Fruit fly (Drosophila melanogaster) whole organism, embryonic: ENCODE data around the gene CG31650.
A peak's percentile ranks its signal among the peaks of the same experiment; 100 is the strongest.

Experiments used
- ATbp ChIP-seq: fragments of 200-800 bp; sonication (Bioruptor generic); optimal IDR thresholded peaks from 2 replicates; lab custom pipeline; 2017; ENCODE audit warnings: missing biosample characterization, mild to moderate bottlenecking, missing genetic modification characterization, missing genetic modification reagents
- Aef1 ChIP-seq: fragments of 200-800 bp; sonication (Bioruptor generic); IDR thresholded peaks from 3 replicates; pipeline ENCODE4 v1.3.6; 2022; ENCODE audit warnings: missing biosample characterization, missing genetic modification characterization
- Bgb ChIP-seq: fragments of 200-800 bp; sonication (Bioruptor generic); IDR thresholded peaks from 2 replicates; pipeline ENCODE4 v1.3.6; 2022; ENCODE audit warnings: missing biosample characterization, missing genetic modification characterization; ENCODE audit not compliant: partially characterized antibody
- BtbVII ChIP-seq: fragments of 200-800 bp; sonication (Bioruptor generic); optimal IDR thresholded peaks from 3 replicates; lab custom pipeline; 2017; ENCODE audit warnings: missing biosample characterization, mild to moderate bottlenecking, missing genetic modification characterization
- CG10267 ChIP-seq: fragments of 200-800 bp; sonication (Bioruptor generic); optimal IDR thresholded peaks from 2 replicates; lab custom pipeline; 2018; ENCODE audit warnings: missing biosample characterization, mild to moderate bottlenecking, missing genetic modification characterization, moderate library complexity
- CG15479 ChIP-seq: fragments of 200-800 bp; sonication (Bioruptor generic); optimal IDR thresholded peaks from 3 replicates; lab custom pipeline; 2019; ENCODE audit warnings: missing biosample characterization, mild to moderate bottlenecking, missing genetic modification characterization, moderate library complexity
- CG31388 ChIP-seq: fragments of 200-800 bp; sonication (Bioruptor generic); optimal IDR thresholded peaks from 2 replicates; lab custom pipeline; 2016; ENCODE audit warnings: missing biosample characterization, missing genetic modification characterization
- CG34224 ChIP-seq: fragments of 200-800 bp; sonication (Bioruptor generic); IDR thresholded peaks from 3 replicates; pipeline ENCODE4 v1.3.6; 2022; ENCODE audit warnings: missing biosample characterization, missing genetic modification characterization; ENCODE audit not compliant: partially characterized antibody
- CG3838 ChIP-seq: fragments of 200-800 bp; sonication (Bioruptor generic); optimal IDR thresholded peaks from 3 replicates; lab custom pipeline; 2016; ENCODE audit warnings: missing biosample characterization, missing genetic modification characterization
- CG42726 ChIP-seq: fragments of 200-800 bp; sonication (Bioruptor generic); IDR thresholded peaks from 2 replicates; pipeline ENCODE4 v1.3.6; 2022; ENCODE audit warnings: missing biosample characterization, missing genetic modification characterization; ENCODE audit not compliant: partially characterized antibody
- CG5245 ChIP-seq: fragments of 200-800 bp; sonication (Bioruptor generic); optimal IDR thresholded peaks from 3 replicates; lab custom pipeline; 2016; ENCODE audit warnings: missing biosample characterization, missing genetic modification characterization
- CG7745 ChIP-seq: fragments of 200-800 bp; sonication (Bioruptor generic); optimal IDR thresholded peaks from 2 replicates; lab custom pipeline; 2018; ENCODE audit warnings: missing biosample characterization, mild to moderate bottlenecking, missing genetic modification characterization, moderate library complexity
- CG9727 ChIP-seq: fragments of 200-800 bp; sonication (Bioruptor generic); optimal IDR thresholded peaks from 3 replicates; lab custom pipeline; 2017; ENCODE audit warnings: missing biosample characterization, mild to moderate bottlenecking, missing genetic modification characterization
- CG9817 ChIP-seq: fragments of 200-800 bp; sonication (Bioruptor generic); optimal IDR thresholded peaks from 2 replicates; lab custom pipeline; 2018; ENCODE audit warnings: missing biosample characterization, mild to moderate bottlenecking, missing genetic modification characterization, moderate library complexity
- Chrac-16 ChIP-seq: fragments of 200-800 bp; sonication (Bioruptor generic); optimal IDR thresholded peaks from 3 replicates; lab custom pipeline; 2016; ENCODE audit warnings: missing biosample characterization, missing genetic modification characterization
- Drgx ChIP-seq: fragments of 200-800 bp; sonication (Bioruptor generic); IDR thresholded peaks from 2 replicates; pipeline ENCODE4 v1.3.6; 2022; ENCODE audit warnings: missing biosample characterization, missing genetic modification characterization
- Hr78 ChIP-seq, 2 experiments: fragments of 200-800 bp in 1 of 2; fragments of >200 bp in 1 of 2; sonication (Bioruptor generic) in 1 of 2; optimal IDR thresholded peaks; 2 replicates each; lab custom pipeline; 2017 to 2019; ENCODE audit warnings: missing biosample characterization in 2 of 2, missing genetic modification characterization in 2 of 2, mild to moderate bottlenecking in 1 of 2, moderate library complexity in 1 of 2
- MBD-R2 ChIP-seq: fragments of 200-800 bp; sonication (Bioruptor generic); IDR thresholded peaks from 2 replicates; pipeline ENCODE4 v1.3.6; 2022; ENCODE audit warnings: missing biosample characterization, missing genetic modification characterization
- Mrtf ChIP-seq: fragments of 200-800 bp; sonication (Bioruptor generic); IDR thresholded peaks from 3 replicates; pipeline ENCODE4 v1.3.6; 2022; ENCODE audit warnings: missing biosample characterization, missing genetic modification characterization
- Neu2 ChIP-seq: fragments of 200-800 bp; sonication (Bioruptor generic); optimal IDR thresholded peaks from 3 replicates; lab custom pipeline; 2016; ENCODE audit warnings: missing biosample characterization, missing genetic modification characterization, borderline replicate concordance
- Ravus ChIP-seq: fragments of 200-800 bp; sonication (Bioruptor generic); IDR thresholded peaks from 2 replicates; pipeline ENCODE4 v1.3.6; 2022; ENCODE audit warnings: missing biosample characterization, missing genetic modification characterization
- Sox102F ChIP-seq: fragments of 200-800 bp; sonication (Bioruptor generic); optimal IDR thresholded peaks from 2 replicates; lab custom pipeline; 2018; ENCODE audit warnings: missing biosample characterization, mild to moderate bottlenecking, missing genetic modification characterization, moderate library complexity
- ato ChIP-seq: fragments of 200-800 bp; sonication (Bioruptor generic); IDR thresholded peaks from 2 replicates; pipeline ENCODE4 v1.3.6; 2022; ENCODE audit warnings: missing biosample characterization, missing genetic modification characterization; ENCODE audit not compliant: partially characterized antibody
- crp ChIP-seq, 2 experiments: fragments of 200-800 bp; sonication (Bioruptor generic); optimal IDR thresholded peaks; 2 replicates in 1 of 2; 3 replicates in 1 of 2; lab custom pipeline; 2017; ENCODE audit warnings: missing biosample characterization in 2 of 2, missing genetic modification characterization in 2 of 2, mild to moderate bottlenecking in 1 of 2, moderate library complexity in 1 of 2
- dati ChIP-seq: fragments of 200-800 bp; sonication (Bioruptor generic); IDR thresholded peaks from 2 replicates; pipeline ENCODE4 v1.3.6; 2022; ENCODE audit warnings: missing biosample characterization, missing genetic modification characterization
- dimm ChIP-seq: fragments of 200-800 bp; sonication (Bioruptor generic); IDR thresholded peaks from 2 replicates; pipeline ENCODE4 v1.3.6; 2022; ENCODE audit warnings: missing biosample characterization, missing genetic modification characterization
- dysf ChIP-seq: fragments of 200-800 bp; sonication (Bioruptor generic); IDR thresholded peaks from 3 replicates; pipeline ENCODE4 v1.3.6; 2022; ENCODE audit warnings: missing biosample characterization, missing genetic modification characterization
- emc ChIP-seq: fragments of 200-800 bp; sonication (Bioruptor generic); optimal IDR thresholded peaks from 2 replicates; lab custom pipeline; 2016; ENCODE audit warnings: missing biosample characterization, missing genetic modification characterization
- ewg ChIP-seq: fragments of 200-800 bp; sonication (Bioruptor generic); optimal IDR thresholded peaks from 3 replicates; lab custom pipeline; 2017; ENCODE audit warnings: mild to moderate bottlenecking, missing biosample characterization, missing genetic modification reagents, missing genetic modification characterization
- gfzf ChIP-seq: fragments of 200-800 bp; sonication (Bioruptor generic); optimal IDR thresholded peaks from 2 replicates; lab custom pipeline; 2016; ENCODE audit warnings: missing biosample characterization, mild to moderate bottlenecking, missing genetic modification characterization, moderate library complexity
- hth ChIP-seq: fragments of >200 bp; optimal IDR thresholded peaks from 2 replicates; lab custom pipeline; 2017; ENCODE audit warnings: inconsistent platforms
- ind ChIP-seq: fragments of 200-800 bp; sonication (Bioruptor generic); optimal IDR thresholded peaks from 3 replicates; lab custom pipeline; 2016; ENCODE audit warnings: missing biosample characterization, missing genetic modification characterization
- jigr1 ChIP-seq: fragments of 200-800 bp; sonication (Bioruptor generic); IDR thresholded peaks from 3 replicates; pipeline ENCODE4 v1.3.6; 2022; ENCODE audit warnings: missing biosample characterization, missing genetic modification characterization
- ken ChIP-seq: fragments of 200-800 bp; sonication (Bioruptor generic); IDR thresholded peaks from 3 replicates; pipeline ENCODE4 v1.3.6; 2022; ENCODE audit warnings: missing biosample characterization, missing genetic modification characterization
- lilli ChIP-seq: fragments of 200-800 bp; sonication (Bioruptor generic); optimal IDR thresholded peaks from 3 replicates; lab custom pipeline; 2016; ENCODE audit warnings: missing biosample characterization, missing genetic modification characterization
- lov ChIP-seq, 2 experiments: fragments of 200-800 bp in 1 of 2; fragments of >200 bp in 1 of 2; sonication (Bioruptor generic) in 1 of 2; IDR thresholded peaks in 1 of 2; optimal IDR thresholded peaks in 1 of 2; 2 replicates in 1 of 2; 3 replicates in 1 of 2; pipeline versions ENCODE4 v1.3.6 to Lab custom; 2017 to 2022; ENCODE audit warnings: missing biosample characterization in 1 of 2, missing genetic modification characterization in 1 of 2
- luna ChIP-seq: fragments of 200-800 bp; sonication (Bioruptor generic); optimal IDR thresholded peaks from 2 replicates; lab custom pipeline; 2016; ENCODE audit warnings: missing biosample characterization, missing genetic modification characterization
- nerfin-1 ChIP-seq: fragments of 200-800 bp; sonication (Bioruptor generic); optimal IDR thresholded peaks from 3 replicates; lab custom pipeline; 2019; ENCODE audit warnings: missing biosample characterization, mild to moderate bottlenecking, missing genetic modification characterization, moderate library complexity
- nmo ChIP-seq: fragments of 200-800 bp; sonication (Bioruptor generic); optimal IDR thresholded peaks from 2 replicates; lab custom pipeline; 2018; ENCODE audit warnings: missing biosample characterization, mild to moderate bottlenecking, missing genetic modification characterization, moderate library complexity
- pita ChIP-seq: fragments of 200-800 bp; sonication (Bioruptor generic); optimal IDR thresholded peaks from 2 replicates; lab custom pipeline; 2017; ENCODE audit warnings: missing biosample characterization, mild to moderate bottlenecking, missing genetic modification characterization
- sd ChIP-seq: fragments of 200-800 bp; sonication (Bioruptor generic); optimal IDR thresholded peaks from 3 replicates; lab custom pipeline; 2018; ENCODE audit warnings: missing biosample characterization, mild to moderate bottlenecking, missing genetic modification characterization, moderate library complexity
- stwl ChIP-seq: fragments of 200-800 bp; sonication (Bioruptor generic); optimal IDR thresholded peaks from 3 replicates; lab custom pipeline; 2018; ENCODE audit warnings: missing biosample characterization, mild to moderate bottlenecking, missing genetic modification characterization, moderate library complexity
- sug ChIP-seq: fragments of 200-800 bp; optimal IDR thresholded peaks from 2 replicates; lab custom pipeline; 2019; ENCODE audit warnings: missing biosample characterization, mild to moderate bottlenecking, missing genetic modification characterization, moderate library complexity
- tio ChIP-seq: fragments of 200-800 bp; sonication (Bioruptor generic); optimal IDR thresholded peaks from 2 replicates; lab custom pipeline; 2017; ENCODE audit warnings: missing biosample characterization, missing genetic modification characterization, inconsistent platforms
- tna ChIP-seq: fragments of 200-800 bp; sonication (Bioruptor generic); IDR thresholded peaks from 2 replicates; pipeline ENCODE4 v1.3.6; 2022; ENCODE audit warnings: missing biosample characterization, missing genetic modification characterization; ENCODE audit not compliant: partially characterized antibody
- unpg ChIP-seq: fragments of 200-800 bp; sonication (Bioruptor generic); optimal IDR thresholded peaks from 3 replicates; lab custom pipeline; 2018; ENCODE audit warnings: missing biosample characterization, mild to moderate bottlenecking, missing genetic modification characterization, moderate library complexity
- wor ChIP-seq: fragments of 200-800 bp; sonication (Bioruptor generic); IDR thresholded peaks from 2 replicates; pipeline ENCODE4 v1.3.6; 2022; ENCODE audit warnings: missing biosample characterization, missing genetic modification characterization
- zfh1 ChIP-seq: fragments of 200-800 bp; sonication (Bioruptor generic); IDR thresholded peaks from 3 replicates; pipeline ENCODE4 v1.3.6; 2022; ENCODE audit warnings: missing biosample characterization, missing genetic modification characterization

The CG31650 gene

dm6 chr2L:5004677-5005463 is 39.6 kb downstream of the CG31650 start (continued):
- peak; percentile 93 for TF ChIP-seq ATbp
- TF ChIP-seq emc = peak; percentile 89
- TF ChIP-seq crp (GFP tag; optimal IDR thresholded peaks at IDR 0.05; lab: Kevin White, UChicago) = peak in 1 of 2 experiments; percentile 48
- peak; percentile 91 for TF ChIP-seq CG5245 (GFP tag; lab: Kevin White, UChicago)
- peak; percentile 90 for TF ChIP-seq dimm (GFP tag; lab: Robert Waterston, UW)
- TF ChIP-seq luna = peak; percentile 93
- no peak for TF ChIP-seq CG15479 (GFP tag; lab: Kevin White, UChicago)
- peak; percentile 86 for TF ChIP-seq nerfin-1 (tag; lab: Kevin White, UChicago)
- peak; percentile 92 for TF ChIP-seq sug (tag; lab: Kevin White, UChicago)
- TF ChIP-seq Mrtf (GFP tag; lab: Robert Waterston, UW) = peak; percentile 94
- TF ChIP-seq CG31388 (GFP tag; lab: Kevin White, UChicago) = peak; percentile 79
- peak; percentile 93 for TF ChIP-seq CG9727 (GFP tag; lab: Kevin White, UChicago)
- peak; percentile 20 for TF ChIP-seq stwl
- peak; percentile 85 for TF ChIP-seq CG10267
- TF ChIP-seq Aef1 = peak; percentile 96
- TF ChIP-seq Sox102F (GFP tag; lab: Kevin White, UChicago) = peak; percentile 94
- TF ChIP-seq CG7745 (tag; lab: Kevin White, UChicago) = no peak
- TF ChIP-seq zfh1 (GFP tag; lab: Robert Waterston, UW) = peak; percentile 95
- peak; percentile 91 for TF ChIP-seq jigr1 (GFP tag; lab: Robert Waterston, UW)
- TF ChIP-seq BtbVII (GFP tag; lab: Kevin White, UChicago) = peak; percentile 93
- peak; percentile 90 for TF ChIP-seq wor (GFP tag; lab: Robert Waterston, UW)
- peak; percentile 95 for TF ChIP-seq ken
- peak; percentile 59 for TF ChIP-seq Neu2 (GFP tag; lab: Kevin White, UChicago)
- TF ChIP-seq lilli (GFP tag; lab: Kevin White, UChicago) = peak; percentile 97
- TF ChIP-seq CG34224 (GFP tag; lab: Robert Waterston, UW) = no peak
- no peak for TF ChIP-seq hth (lab: Kevin White, UChicago)
- no peak for TF ChIP-seq CG42726 (GFP tag; lab: Robert Waterston, UW)
- TF ChIP-seq lov (optimal IDR thresholded peaks at IDR 0.05; lab: Kevin White, UChicago) = no peak
- TF ChIP-seq lov (GFP tag; IDR thresholded peaks at IDR 0.05; lab: Robert Waterston, UW) = peak; percentile 91
- TF ChIP-seq ind (GFP tag; lab: Kevin White, UChicago) = peak; percentile 96
- TF ChIP-seq tio (GFP tag; lab: Kevin White, UChicago) = no peak
- TF ChIP-seq CG3838 (GFP tag; lab: Kevin White, UChicago) = peak; percentile 70
- peak; percentile 97 for TF ChIP-seq ewg (GFP tag; lab: Kevin White, UChicago)
- TF ChIP-seq tna (GFP tag; lab: Robert Waterston, UW) = no peak
- TF ChIP-seq Ravus (GFP tag; lab: Robert Waterston, UW) = peak; percentile 90
- TF ChIP-seq unpg (GFP tag; lab: Kevin White, UChicago) = peak; percentile 95
- no peak for TF ChIP-seq Hr78 (GFP tag; optimal IDR thresholded peaks at IDR 0.05; lab: Kevin White, UChicago)
- peak; percentile 11 for TF ChIP-seq gfzf
- peak; percentile 89 for TF ChIP-seq MBD-R2 (GFP tag; lab: Robert Waterston, UW)
- TF ChIP-seq Chrac-16 (GFP tag; lab: Kevin White, UChicago) = peak; percentile 90
- peak; percentile 96 for TF ChIP-seq CG9817
- TF ChIP-seq Drgx = peak; percentile 91
- TF ChIP-seq Bgb (GFP tag; lab: Robert Waterston, UW) = no peak
- TF ChIP-seq pita (GFP tag; lab: Kevin White, UChicago) = no peak
- TF ChIP-seq dati (GFP tag; lab: Robert Waterston, UW) = peak; percentile 83
- TF ChIP-seq sd (tag; lab: Kevin White, UChicago) = peak; percentile 80
- TF ChIP-seq dysf (GFP tag; lab: Robert Waterston, UW) = peak; percentile 97
- TF ChIP-seq nmo = peak; percentile 92
- TF ChIP-seq ato (GFP tag; lab: Robert Waterston, UW) = no peak
